Worm (Caenorhabditis elegans) whole organism, late embryonic: ENCODE results near the gene fipr-6.

ENCODE experiments used
- C38D4.7 ChIP-seq: fragments of 200-800 bp; sonication (Bioruptor generic); optimal IDR thresholded peaks from 2 replicates; lab custom pipeline; 2018; ENCODE audit warnings: mild to moderate bottlenecking, missing genetic modification characterization, moderate library complexity, missing compliant biosample characterization
- F13H6.1 ChIP-seq: sonication (generic microtip); optimal IDR thresholded peaks from 2 replicates; lab custom pipeline; 2016; ENCODE audit warnings: missing genetic modification characterization, missing compliant biosample characterization
- K02D7.2 ChIP-seq: sonication (generic microtip); optimal IDR thresholded peaks from 2 replicates; lab custom pipeline; 2017; ENCODE audit warnings: mild to moderate bottlenecking, missing genetic modification characterization, missing compliant biosample characterization
- ahr-1 ChIP-seq: sonication (generic microtip); optimal IDR thresholded peaks from 2 replicates; lab custom pipeline; 2016; ENCODE audit warnings: missing genetic modification characterization, missing compliant biosample characterization
- ama-1 ChIP-seq: fragments of 150-350 bp; optimal IDR thresholded peaks from 2 replicates; lab custom pipeline; 2014
- ceh-18 ChIP-seq: sonication (generic microtip); optimal IDR thresholded peaks from 2 replicates; lab custom pipeline; 2016; ENCODE audit warnings: missing genetic modification characterization, missing compliant biosample characterization
- ceh-19 ChIP-seq: fragments of 200-800 bp; sonication (Bioruptor generic); optimal IDR thresholded peaks from 2 replicates; lab custom pipeline; 2018; ENCODE audit warnings: mild to moderate bottlenecking, missing genetic modification characterization, missing compliant biosample characterization
- ceh-22 ChIP-seq: sonication (generic microtip); optimal IDR thresholded peaks from 2 replicates; lab custom pipeline; 2017; ENCODE audit warnings: missing biosample characterization, missing genetic modification characterization
- ceh-24 ChIP-seq: sonication (generic microtip); optimal IDR thresholded peaks from 2 replicates; lab custom pipeline; 2016; ENCODE audit warnings: mild to moderate bottlenecking, missing genetic modification characterization, missing compliant biosample characterization
- ceh-31 ChIP-seq: sonication (generic microtip); optimal IDR thresholded peaks from 2 replicates; lab custom pipeline; 2016; ENCODE audit warnings: missing genetic modification characterization, missing compliant biosample characterization
- ceh-48 ChIP-seq: sonication (generic microtip); optimal IDR thresholded peaks from 2 replicates; lab custom pipeline; 2016; ENCODE audit warnings: missing genetic modification characterization, inconsistent platforms, missing compliant biosample characterization
- ceh-6 ChIP-seq: fragments of 200-800 bp; sonication (Bioruptor generic); optimal IDR thresholded peaks from 2 replicates; lab custom pipeline; 2018; ENCODE audit warnings: mild to moderate bottlenecking, missing genetic modification characterization, missing compliant biosample characterization
- ceh-9 ChIP-seq: sonication (generic microtip); optimal IDR thresholded peaks from 2 replicates; lab custom pipeline; 2016; ENCODE audit warnings: mild to moderate bottlenecking, missing genetic modification characterization, inconsistent platforms, missing compliant biosample characterization
- che-1 ChIP-seq: sonication (generic microtip); optimal IDR thresholded peaks from 2 replicates; lab custom pipeline; 2016; ENCODE audit warnings: mild to moderate bottlenecking, missing genetic modification characterization, missing compliant biosample characterization
- dve-1 ChIP-seq: sonication (generic microtip); optimal IDR thresholded peaks from 2 replicates; lab custom pipeline; 2017; ENCODE audit warnings: antibody characterized with exemption, mild to moderate bottlenecking, missing genetic modification characterization, missing compliant biosample characterization
- elt-2 ChIP-seq: sonication (generic microtip); optimal IDR thresholded peaks from 2 replicates; lab custom pipeline; 2016; ENCODE audit warnings: missing genetic modification reagents, missing genetic modification characterization, missing compliant biosample characterization
- ets-4 ChIP-seq: sonication (generic microtip); optimal IDR thresholded peaks from 2 replicates; lab custom pipeline; 2016; ENCODE audit warnings: missing genetic modification characterization, missing compliant biosample characterization
- fax-1 ChIP-seq: sonication (generic microtip); optimal IDR thresholded peaks from 2 replicates; lab custom pipeline; 2016; ENCODE audit warnings: missing genotype, missing genetic modification characterization, missing compliant biosample characterization
- fkh-10 ChIP-seq: fragments of 150-350 bp; optimal IDR thresholded peaks from 2 replicates; lab custom pipeline; 2014; ENCODE audit warnings: missing biosample characterization, missing genetic modification reagents, missing genetic modification characterization
- gmeb-2 ChIP-seq: sonication (generic microtip); optimal IDR thresholded peaks from 2 replicates; lab custom pipeline; 2016; ENCODE audit warnings: missing genetic modification characterization, inconsistent platforms, missing compliant biosample characterization
- hlh-30 ChIP-seq: sonication (generic microtip); optimal IDR thresholded peaks from 2 replicates; lab custom pipeline; 2017; ENCODE audit warnings: antibody characterized with exemption, missing genetic modification characterization, missing compliant biosample characterization; ENCODE audit not compliant: insufficient read depth
- hlh-8 ChIP-seq: sonication (generic microtip); optimal IDR thresholded peaks from 2 replicates; lab custom pipeline; 2016; ENCODE audit warnings: missing genotype, missing genetic modification characterization, missing compliant biosample characterization
- nhr-232 ChIP-seq: sonication (generic microtip); optimal IDR thresholded peaks from 2 replicates; lab custom pipeline; 2016; ENCODE audit warnings: missing genetic modification characterization, missing compliant biosample characterization
- pat-9 ChIP-seq: fragments of 200-800 bp; sonication (Bioruptor generic); optimal IDR thresholded peaks from 2 replicates; lab custom pipeline; 2018; ENCODE audit warnings: mild to moderate bottlenecking, missing genetic modification characterization, moderate library complexity, missing compliant biosample characterization
- pax-1 ChIP-seq: fragments of 150-350 bp; optimal IDR thresholded peaks from 2 replicates; lab custom pipeline; 2014; ENCODE audit warnings: missing biosample characterization, missing genetic modification characterization
- pha-2 ChIP-seq: sonication (generic microtip); optimal IDR thresholded peaks from 2 replicates; lab custom pipeline; 2017; ENCODE audit warnings: mild to moderate bottlenecking, missing genetic modification characterization, missing compliant biosample characterization
- ref-2 ChIP-seq: sonication (generic microtip); optimal IDR thresholded peaks from 2 replicates; lab custom pipeline; 2016; ENCODE audit warnings: missing genetic modification characterization, missing compliant biosample characterization
- sox-2 ChIP-seq: fragments of 200-800 bp; sonication (Bioruptor generic); IDR thresholded peaks from 2 replicates; pipeline ENCODE4 v1.3.6; 2022; ENCODE audit warnings: missing genetic modification reagents, missing genetic modification characterization, missing compliant biosample characterization
- tbx-2 ChIP-seq: sonication (generic microtip); optimal IDR thresholded peaks from 2 replicates; lab custom pipeline; 2016; ENCODE audit warnings: missing genetic modification characterization, missing compliant biosample characterization
- tbx-7 ChIP-seq: sonication (generic microtip); optimal IDR thresholded peaks from 2 replicates; lab custom pipeline; 2016; ENCODE audit warnings: missing genotype, missing genetic modification characterization, missing compliant biosample characterization
- unc-42 ChIP-seq: sonication (generic microtip); optimal IDR thresholded peaks from 2 replicates; lab custom pipeline; 2016; ENCODE audit warnings: missing genotype, missing genetic modification characterization, missing compliant biosample characterization
- unc-86 ChIP-seq: sonication (generic microtip); optimal IDR thresholded peaks from 2 replicates; lab custom pipeline; 2016; ENCODE audit warnings: missing genetic modification characterization, missing compliant biosample characterization
- ztf-16 ChIP-seq: sonication (generic microtip); optimal IDR thresholded peaks from 2 replicates; lab custom pipeline; 2017; ENCODE audit warnings: missing genetic modification characterization, missing compliant biosample characterization

fipr-6 gene

DNA sequence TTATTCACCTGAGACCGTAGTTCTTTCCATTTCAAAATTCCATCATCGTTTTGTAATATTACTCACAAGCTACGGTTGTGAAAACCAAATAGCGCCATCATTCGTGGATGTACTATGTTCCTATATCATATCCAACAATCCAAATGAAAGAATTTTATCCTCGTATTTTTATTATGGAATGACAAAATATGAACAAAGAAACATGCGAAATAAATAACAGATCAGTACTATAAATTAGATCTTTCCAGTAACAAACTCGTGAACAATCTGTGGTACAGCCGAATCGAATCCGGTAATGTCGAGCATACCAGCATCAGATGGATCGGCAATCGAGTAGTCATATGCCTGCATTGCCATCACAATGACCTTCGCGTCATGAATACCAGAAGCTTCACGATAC lies 21.6 kb downstream of the fipr-6 start:
- TF ChIP-seq hlh-30 (tag; lab: Kevin White, UChicago) (no peak), ceh-48 (tag; lab: Kevin White, UChicago) (no peak), unc-42 (tag; lab: Kevin White, UChicago) (no peak), hlh-8 (tag; lab: Kevin White, UChicago) (no peak), pat-9 (no peak), ceh-6 (no peak)

DNA sequence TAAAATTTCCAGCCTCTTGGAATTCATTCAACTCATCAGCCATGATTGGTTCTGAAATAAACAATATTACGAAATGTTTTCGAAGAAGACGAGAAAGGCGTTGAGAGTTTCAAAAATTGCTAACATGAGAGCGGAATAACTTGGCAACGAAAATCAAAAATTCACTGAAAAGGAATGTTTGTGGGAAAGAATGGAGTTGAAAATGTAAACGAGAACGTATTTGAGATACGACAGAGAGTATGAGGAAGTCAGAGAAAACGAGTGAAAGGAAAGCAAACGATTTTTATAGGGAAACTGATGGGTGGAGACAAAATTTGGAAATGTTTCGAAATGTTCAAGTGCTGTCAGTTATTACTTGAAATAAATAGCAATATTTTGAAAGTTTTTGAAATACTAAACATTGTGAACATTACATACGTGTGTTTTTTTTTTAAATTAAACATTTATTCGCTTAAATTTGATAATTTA lies 24.0 kb downstream of the fipr-6 start, which contains the start of gene rop-1:
Gene rop-1 (minus strand): TSS at position 51 of the 468 bp plus-strand sequence.
- no peak for TF ChIP-seq pax-1 (tag; lab: Kevin White, UChicago)
- TF ChIP-seq pha-2 (tag; lab: Kevin White, UChicago) = no peak
- no peak for TF ChIP-seq fax-1 (tag; lab: Kevin White, UChicago)
- no peak for TF ChIP-seq ceh-24 (tag; lab: Kevin White, UChicago)
- TF ChIP-seq tbx-2 (tag; lab: Kevin White, UChicago) = no peak
- TF ChIP-seq ama-1 (lab: Kevin White, UChicago) = no peak
- TF ChIP-seq K02D7.2 (tag; lab: Kevin White, UChicago) = no peak
- no peak for TF ChIP-seq F13H6.1

DNA sequence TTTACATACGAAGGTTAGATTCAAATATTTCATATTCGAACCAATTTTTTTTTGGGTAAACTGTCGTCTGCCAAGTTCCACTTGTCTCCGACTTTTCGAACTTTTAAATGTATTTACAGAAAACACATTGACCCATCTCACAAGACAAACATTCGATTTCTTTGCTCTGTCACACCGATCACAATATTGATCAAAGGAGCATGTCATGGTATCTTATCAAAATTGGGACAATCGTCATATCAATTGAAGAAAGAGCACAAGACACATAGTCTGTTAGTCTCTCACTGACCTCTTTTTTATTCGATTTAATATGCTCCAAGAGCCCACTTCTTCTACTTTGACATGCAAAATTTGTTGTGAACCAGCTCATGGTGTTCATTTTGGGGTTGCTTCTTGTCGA lies 25.0 kb downstream of the fipr-6 start, which contains the start of gene nhr-232:
Gene nhr-232 (plus strand): TSS at position 121 of the 400 bp plus-strand sequence.
- TF ChIP-seq hlh-8 (tag; lab: Kevin White, UChicago) = no peak
- TF ChIP-seq elt-2 (tag; lab: Kevin White, UChicago) = peak; percentile 62

DNA sequence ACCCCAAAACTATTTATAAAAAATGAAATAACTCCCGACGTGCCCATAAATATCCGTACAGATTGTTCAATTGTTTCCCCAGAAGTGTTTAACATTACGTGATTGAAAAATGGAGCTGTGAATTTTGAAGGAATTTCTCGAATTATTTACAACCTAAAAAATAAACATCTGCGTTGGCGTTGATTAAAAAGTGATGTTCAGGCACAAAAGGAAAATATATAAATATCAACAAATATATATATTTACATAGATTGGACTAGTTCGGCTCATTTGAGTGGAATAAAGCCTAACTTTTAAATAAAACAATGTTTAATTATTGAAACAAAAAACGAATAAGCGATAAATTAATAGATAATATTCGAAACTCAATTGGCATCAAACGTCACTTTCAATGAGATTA lies 29.4 kb downstream of the fipr-6 start, which contains the start of gene sri-18:
Gene sri-18 (minus strand): TSS at position 101 of the 400 bp plus-strand sequence.
- TF ChIP-seq fkh-10 (GFP tag; lab: Kevin White, UChicago) (no peak), K02D7.2 (tag; lab: Kevin White, UChicago) (no peak), dve-1 (tag; lab: Kevin White, UChicago) (no peak), tbx-7 (tag; lab: Kevin White, UChicago) (no peak), ceh-31 (no peak), che-1 (tag; lab: Kevin White, UChicago) (no peak), pax-1 (tag; lab: Kevin White, UChicago) (no peak), ceh-9 (tag; lab: Kevin White, UChicago) (no peak), C38D4.7 (GFP tag; lab: Kevin White, UChicago) (no peak), ref-2 (tag; lab: Kevin White, UChicago) (no peak), elt-2 (tag; lab: Kevin White, UChicago) (no peak), unc-86 (tag; lab: Kevin White, UChicago) (no peak), ahr-1 (tag; lab: Kevin White, UChicago) (no peak), gmeb-2 (no peak), ets-4 (tag; lab: Kevin White, UChicago) (no peak)

DNA sequence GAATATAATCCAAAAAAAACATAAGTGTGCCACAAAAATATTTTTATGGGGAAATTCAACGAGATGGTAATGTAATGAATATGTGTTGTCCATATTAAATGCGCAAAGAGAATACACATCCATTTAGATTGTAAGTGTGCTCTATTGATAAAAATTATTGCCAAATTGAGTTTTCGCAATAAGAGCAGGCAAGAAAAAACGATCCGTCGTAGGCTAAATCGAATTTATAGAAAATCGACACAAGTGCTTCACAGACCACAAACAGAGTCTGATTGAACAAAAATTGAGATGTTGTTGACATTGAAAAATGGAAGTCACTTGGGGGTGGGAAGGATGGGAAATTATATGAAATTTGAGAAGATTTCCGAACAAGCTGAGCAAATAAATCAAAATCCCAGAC lies 34.0 kb downstream of the fipr-6 start:
- TF ChIP-seq nhr-232 = no peak
- peak; percentile 31 for TF ChIP-seq ceh-19
- no peak for TF ChIP-seq ceh-18 (tag; lab: Kevin White, UChicago)
- TF ChIP-seq unc-42 (tag; lab: Kevin White, UChicago) = peak; percentile 66
- TF ChIP-seq ztf-16 (tag; lab: Kevin White, UChicago) = no peak
- TF ChIP-seq ceh-22 (tag; lab: Kevin White, UChicago) = no peak

DNA sequence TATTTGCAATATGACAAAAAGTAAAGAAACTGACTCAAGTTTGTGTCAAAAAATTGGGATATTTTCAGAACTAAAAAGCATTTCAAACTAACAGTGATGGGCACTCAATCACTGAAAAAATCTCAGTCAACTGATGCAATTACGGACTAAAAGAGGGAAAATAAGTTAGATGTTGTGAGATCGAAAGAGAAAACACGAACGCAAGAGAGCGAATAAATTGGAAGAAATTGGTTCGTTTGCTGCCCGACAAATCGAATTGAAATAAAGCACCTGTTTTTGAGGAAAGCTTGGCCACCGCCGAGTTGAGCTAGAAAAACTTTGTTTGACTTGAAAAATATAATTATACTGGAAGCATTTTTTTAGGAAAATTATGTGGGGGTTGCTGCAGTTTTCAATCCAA lies 35.0 kb downstream of the fipr-6 start:
- TF ChIP-seq sox-2 (GFP tag; lab: Robert Waterston, UW) = no peak
- TF ChIP-seq unc-42 (tag; lab: Kevin White, UChicago) = peak; percentile 73
